Worm (Caenorhabditis elegans) whole organism, L2 larva: ENCODE measurements around the gene far-3.

Source experiments
- C34F6.9 ChIP-seq: fragments of 150-350 bp; optimal IDR thresholded peaks from 2 replicates; lab custom pipeline; 2014; ENCODE audit warnings: missing biosample characterization, missing genetic modification characterization
- F13H6.1 ChIP-seq: sonication (generic microtip); optimal IDR thresholded peaks from 2 replicates; lab custom pipeline; 2016; ENCODE audit warnings: missing genetic modification characterization, missing compliant biosample characterization
- Y55F3AM.14 ChIP-seq: fragments of 200-800 bp; sonication (Bioruptor generic); optimal IDR thresholded peaks from 2 replicates; lab custom pipeline; 2018; ENCODE audit warnings: mild to moderate bottlenecking, missing genetic modification characterization, missing compliant biosample characterization
- ZK546.5 ChIP-seq: sonication (generic microtip); optimal IDR thresholded peaks from 2 replicates; lab custom pipeline; 2017; ENCODE audit warnings: missing biosample characterization, missing genetic modification characterization
- alr-1 ChIP-seq: fragments of 150-350 bp; optimal IDR thresholded peaks from 2 replicates; lab custom pipeline; 2014; ENCODE audit warnings: missing biosample characterization, missing genetic modification characterization
- aly-2 ChIP-seq: fragments of 150-350 bp; optimal IDR thresholded peaks from 2 replicates; lab custom pipeline; 2014; ENCODE audit warnings: missing biosample characterization, missing genetic modification characterization
- ama-1 ChIP-seq: fragments of 150-350 bp; optimal IDR thresholded peaks from 2 replicates; lab custom pipeline; 2018; ENCODE audit warnings: inconsistent platforms
- ceh-16 ChIP-seq: fragments of 150-350 bp; optimal IDR thresholded peaks from 2 replicates; lab custom pipeline; 2014; ENCODE audit warnings: missing biosample characterization, missing genetic modification characterization
- crh-2 ChIP-seq: sonication (generic microtip); optimal IDR thresholded peaks from 2 replicates; lab custom pipeline; 2017; ENCODE audit warnings: missing biosample characterization, missing genetic modification characterization
- egl-27 ChIP-seq: sonication (generic microtip); optimal IDR thresholded peaks from 3 replicates; lab custom pipeline; 2017; ENCODE audit warnings: missing biosample characterization, missing genetic modification reagents, missing genetic modification characterization
- fos-1 ChIP-seq: fragments of 150-350 bp; optimal IDR thresholded peaks from 2 replicates; lab custom pipeline; 2014; ENCODE audit warnings: missing biosample characterization, missing genetic modification characterization
- gmeb-1 ChIP-seq: fragments of 150-350 bp; optimal IDR thresholded peaks from 2 replicates; lab custom pipeline; 2014; ENCODE audit warnings: missing biosample characterization, missing genetic modification characterization
- lin-11 ChIP-seq: fragments of 150-350 bp; sonication (generic microtip); optimal IDR thresholded peaks from 2 replicates; lab custom pipeline; 2014; ENCODE audit warnings: missing biosample characterization, missing genetic modification characterization, inconsistent platforms, mixed read lengths
- lin-13 ChIP-seq: fragments of 150-350 bp; optimal IDR thresholded peaks from 2 replicates; lab custom pipeline; 2014; ENCODE audit warnings: missing biosample characterization, missing genetic modification reagents, missing genetic modification characterization
- lin-39 ChIP-seq: fragments of 150-350 bp; optimal IDR thresholded peaks from 2 replicates; lab custom pipeline; 2014; ENCODE audit warnings: missing biosample characterization, missing genetic modification reagents, missing genetic modification characterization
- lsy-2 ChIP-seq, 2 experiments: fragments of 150-350 bp in 1 of 2; sonication (generic microtip) in 1 of 2; optimal IDR thresholded peaks; 2 replicates each; lab custom pipeline; 2014 to 2017; ENCODE audit warnings: missing biosample characterization in 2 of 2, missing genetic modification characterization in 2 of 2
- mab-5 ChIP-seq: fragments of 150-350 bp; optimal IDR thresholded peaks from 2 replicates; lab custom pipeline; 2014; ENCODE audit warnings: missing biosample characterization, missing genetic modification characterization
- mbf-1 ChIP-seq: sonication (generic microtip); optimal IDR thresholded peaks from 2 replicates; lab custom pipeline; 2017; ENCODE audit warnings: missing biosample characterization, missing genetic modification characterization
- mdl-1 ChIP-seq, 2 experiments: fragments of 150-350 bp in 1 of 2; sonication (generic microtip) in 1 of 2; optimal IDR thresholded peaks; 2 replicates each; lab custom pipeline; 2017; ENCODE audit warnings: missing biosample characterization in 2 of 2, missing genetic modification characterization in 2 of 2
- nhr-12 ChIP-seq: fragments of 150-350 bp; optimal IDR thresholded peaks from 2 replicates; lab custom pipeline; 2014; ENCODE audit warnings: missing biosample characterization, missing genetic modification characterization
- nhr-129 ChIP-seq: fragments of 150-350 bp; optimal IDR thresholded peaks from 2 replicates; lab custom pipeline; 2014; ENCODE audit warnings: missing biosample characterization, missing genetic modification characterization
- nhr-21 ChIP-seq: fragments of 150-350 bp; optimal IDR thresholded peaks from 2 replicates; lab custom pipeline; 2014; ENCODE audit warnings: missing biosample characterization, missing genetic modification characterization
- nhr-23 ChIP-seq: fragments of 150-350 bp; optimal IDR thresholded peaks from 2 replicates; lab custom pipeline; 2014; ENCODE audit warnings: missing biosample characterization, missing genetic modification reagents, missing genetic modification characterization
- nhr-25 ChIP-seq: fragments of 150-350 bp; sonication (generic microtip); optimal IDR thresholded peaks from 3 replicates; lab custom pipeline; 2014; ENCODE audit warnings: missing biosample characterization, missing genetic modification characterization
- nhr-77 ChIP-seq: fragments of 150-350 bp; optimal IDR thresholded peaks from 2 replicates; lab custom pipeline; 2014; ENCODE audit warnings: missing biosample characterization, missing genetic modification characterization
- sem-4 ChIP-seq: fragments of 150-350 bp; optimal IDR thresholded peaks from 2 replicates; lab custom pipeline; 2014; ENCODE audit warnings: missing biosample characterization, missing genetic modification reagents, missing genetic modification characterization
- sma-3 ChIP-seq: sonication (generic microtip); optimal IDR thresholded peaks from 2 replicates; lab custom pipeline; 2016; ENCODE audit warnings: missing genetic modification reagents, missing genetic modification characterization, missing compliant biosample characterization
- sma-9 ChIP-seq, 2 experiments: fragments of 150-350 bp in 1 of 2; sonication (generic microtip) in 1 of 2; optimal IDR thresholded peaks; 2 replicates each; lab custom pipeline; 2014 to 2016; ENCODE audit warnings: missing genetic modification characterization in 2 of 2, mild to moderate bottlenecking in 1 of 2, missing biosample characterization in 1 of 2, missing compliant biosample characterization in 1 of 2, missing genetic modification reagents in 1 of 2, moderate library complexity in 1 of 2
- snpc-4 ChIP-seq: fragments of 150-350 bp; optimal IDR thresholded peaks from 2 replicates; lab custom pipeline; 2014; ENCODE audit warnings: missing biosample characterization, missing genetic modification characterization
- unc-39 ChIP-seq: fragments of 150-350 bp; optimal IDR thresholded peaks from 2 replicates; lab custom pipeline; 2014; ENCODE audit warnings: missing biosample characterization, missing genetic modification characterization
- unc-55 ChIP-seq: fragments of 150-350 bp; sonication (generic microtip); optimal IDR thresholded peaks from 3 replicates; lab custom pipeline; 2014; ENCODE audit warnings: missing biosample characterization, missing genetic modification reagents, missing genetic modification characterization
- zag-1 ChIP-seq: fragments of 150-350 bp; optimal IDR thresholded peaks from 2 replicates; lab custom pipeline; 2014; ENCODE audit warnings: missing biosample characterization, missing genetic modification characterization
- ztf-1 ChIP-seq: fragments of 200-800 bp; sonication (Bioruptor generic); conservative IDR thresholded peaks from 2 replicates; pipeline ENCODE4 v1.3.6; 2022; ENCODE audit warnings: missing genetic modification characterization, missing compliant biosample characterization
- ztf-11 ChIP-seq: sonication (generic microtip); optimal IDR thresholded peaks from 2 replicates; lab custom pipeline; 2017; ENCODE audit warnings: missing biosample characterization, missing genetic modification characterization
- ztf-4 ChIP-seq: fragments of 150-350 bp; optimal IDR thresholded peaks from 2 replicates; lab custom pipeline; 2014; ENCODE audit warnings: missing biosample characterization, missing genetic modification characterization

Gene far-3

DNA sequence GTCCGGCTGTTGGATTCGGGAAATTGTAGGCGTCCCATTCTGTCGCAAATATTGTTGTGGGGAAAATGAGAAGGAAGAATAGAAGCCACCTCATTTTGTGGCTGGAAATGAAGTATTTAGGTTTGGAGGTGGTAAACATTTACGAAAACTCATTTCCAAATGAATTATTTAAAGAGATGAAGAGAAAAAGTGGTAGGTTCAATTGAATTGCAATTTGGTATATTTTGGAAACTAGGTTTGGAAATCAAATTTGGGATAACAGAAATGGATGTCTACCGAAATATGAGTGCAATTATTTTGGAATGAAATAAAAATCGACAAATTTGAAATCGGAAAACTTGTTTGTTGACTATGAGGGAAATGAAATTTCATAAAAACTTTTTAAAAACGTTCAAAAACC lies 11.5 kb upstream of the far-3 start, which contains the start of gene F15B9.10:
Gene F15B9.10 (minus strand): TSS at position 101 of the 400 bp plus-strand sequence.
- no peak for TF ChIP-seq nhr-23 (tag; lab: Kevin White, UChicago)
- no peak for TF ChIP-seq nhr-77 (tag; lab: Kevin White, UChicago)
- no peak for TF ChIP-seq gmeb-1 (tag; lab: Kevin White, UChicago)
- no peak for TF ChIP-seq lsy-2 (tag; optimal IDR thresholded peaks at IDR 0.05; lab: Kevin White, UChicago)
- no peak for TF ChIP-seq alr-1 (tag; lab: Kevin White, UChicago)
- TF ChIP-seq ztf-11 (tag; lab: Kevin White, UChicago): no peak
- TF ChIP-seq lin-13: no peak
- no peak for TF ChIP-seq ama-1 (lab: Kevin White, UChicago)

DNA sequence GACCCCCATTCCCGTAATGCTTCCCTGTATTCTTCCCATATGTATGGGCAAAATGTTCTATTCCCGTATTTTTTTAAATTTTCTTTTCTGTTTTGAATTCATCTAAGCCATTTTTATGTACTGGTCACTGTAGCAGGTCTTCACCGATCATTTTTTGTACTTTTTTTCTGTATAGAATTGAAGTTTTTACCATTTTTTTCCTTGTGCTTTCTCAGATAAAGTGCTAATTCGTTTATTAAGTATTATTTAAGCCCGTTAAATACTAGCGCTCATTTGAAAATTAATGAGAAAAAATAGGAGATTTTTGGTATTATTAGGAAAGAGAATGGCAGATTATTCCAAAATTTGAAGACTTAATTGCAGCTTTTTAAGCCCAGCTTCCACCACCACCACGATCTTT lies 9.4 kb upstream of the far-3 start:
- TF ChIP-seq sma-9 (GFP tag; optimal IDR thresholded peaks at IDR 0.05; lab: Kevin White, UChicago) (no peak), sma-9 (tag; optimal IDR thresholded peaks at IDR 0.05; lab: Kevin White, UChicago) (no peak), zag-1 (tag; lab: Kevin White, UChicago) (no peak), ama-1 (lab: Kevin White, UChicago) (no peak), nhr-12 (tag; lab: Kevin White, UChicago) (no peak), mab-5 (tag; lab: Kevin White, UChicago) (no peak), mdl-1 (tag; optimal IDR thresholded peaks at IDR 0.05; lab: Kevin White, UChicago) (no peak)

ce11 chrV:13004374-13004773 lies 7.1 kb upstream of the far-3 start:
- TF ChIP-seq mbf-1 (tag; lab: Kevin White, UChicago) (no peak), ztf-4 (no peak)

- no peak for TF ChIP-seq lin-39
- TF ChIP-seq mab-5 (tag; lab: Kevin White, UChicago): no peak
- TF ChIP-seq unc-55 (GFP tag; lab: Kevin White, UChicago): peak; percentile 67
- peak; percentile 58 for TF ChIP-seq egl-27 (tag; lab: Kevin White, UChicago)
- no peak for TF ChIP-seq mbf-1 (tag; lab: Kevin White, UChicago)
- no peak for TF ChIP-seq unc-39 (tag; lab: Kevin White, UChicago)
- TF ChIP-seq F13H6.1 (tag; lab: Kevin White, UChicago): peak; percentile 70
- peak; percentile 57 for TF ChIP-seq C34F6.9 (tag; lab: Kevin White, UChicago)
- no peak for TF ChIP-seq ztf-11 (tag; lab: Kevin White, UChicago)
- no peak for TF ChIP-seq aly-2 (tag; lab: Kevin White, UChicago)
- no peak for TF ChIP-seq ztf-1
- TF ChIP-seq nhr-21 (tag; lab: Kevin White, UChicago): peak; percentile 57
- peak in 1 of 2 experiments; percentile 5 for TF ChIP-seq mdl-1 (tag; optimal IDR thresholded peaks at IDR 0.05; lab: Kevin White, UChicago)
- TF ChIP-seq gmeb-1 (tag; lab: Kevin White, UChicago): peak; percentile 56
- no peak for TF ChIP-seq nhr-12 (tag; lab: Kevin White, UChicago)
- peak; percentile 74 for TF ChIP-seq crh-2 (tag; lab: Kevin White, UChicago)
- peak; percentile 13 for TF ChIP-seq zag-1 (tag; lab: Kevin White, UChicago)
- TF ChIP-seq ceh-16: peak; percentile 44
- TF ChIP-seq fos-1 (tag; lab: Kevin White, UChicago): peak; percentile 51
- peak; percentile 52 for TF ChIP-seq lin-11 (tag; lab: Kevin White, UChicago)
- peak; percentile 1 for TF ChIP-seq Y55F3AM.14 (GFP tag; lab: Kevin White, UChicago)
- TF ChIP-seq nhr-25 (tag; lab: Kevin White, UChicago): peak; percentile 46
- TF ChIP-seq sma-3 (GFP tag; lab: Kevin White, UChicago): peak; percentile 71
- peak; percentile 74 for TF ChIP-seq sma-9 (GFP tag; optimal IDR thresholded peaks at IDR 0.05; lab: Kevin White, UChicago)
- TF ChIP-seq sma-9 (tag; optimal IDR thresholded peaks at IDR 0.05; lab: Kevin White, UChicago): no peak
- no peak for TF ChIP-seq ZK546.5
- TF ChIP-seq nhr-129 (tag; lab: Kevin White, UChicago): peak; percentile 93
- peak; percentile 6 for TF ChIP-seq snpc-4 (tag; lab: Kevin White, UChicago)
- TF ChIP-seq lsy-2 (tag; optimal IDR thresholded peaks at IDR 0.05; lab: Kevin White, UChicago): peak; percentile 52 to 63
Measured at ce11 chrV:13003378-13003777, 6.1 kb upstream of the far-3 start.

DNA sequence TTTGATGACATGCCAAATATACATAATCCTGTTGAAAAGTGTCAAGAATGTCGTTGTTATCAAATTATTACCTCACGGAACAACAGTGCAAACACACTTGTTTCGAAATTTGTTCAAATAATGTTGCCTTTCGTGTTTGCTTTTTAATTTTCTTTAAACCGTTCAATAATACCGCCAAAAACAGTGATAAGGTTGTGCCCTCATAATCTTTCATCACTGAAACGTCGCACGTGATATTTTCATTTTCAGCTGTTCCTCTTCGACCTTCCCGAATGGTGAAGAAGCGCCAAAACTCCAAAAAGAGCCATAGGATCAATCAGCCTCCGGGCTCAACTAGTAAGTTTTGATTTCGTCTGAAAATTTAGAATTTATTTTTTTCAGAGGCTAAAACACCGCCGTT lies 4.7 kb upstream of the far-3 start, which contains the start of gene inft-2:
Gene inft-2 (plus strand): TSS at position 248 of the 400 bp plus-strand sequence.
- TF ChIP-seq fos-1 (tag; lab: Kevin White, UChicago): peak; percentile 27
- no peak for TF ChIP-seq sem-4 (tag; lab: Kevin White, UChicago)
